Worm (Caenorhabditis elegans): Measurements from ENCODE around the gene F10E9.2.

F10E9.2 gene

DNA sequence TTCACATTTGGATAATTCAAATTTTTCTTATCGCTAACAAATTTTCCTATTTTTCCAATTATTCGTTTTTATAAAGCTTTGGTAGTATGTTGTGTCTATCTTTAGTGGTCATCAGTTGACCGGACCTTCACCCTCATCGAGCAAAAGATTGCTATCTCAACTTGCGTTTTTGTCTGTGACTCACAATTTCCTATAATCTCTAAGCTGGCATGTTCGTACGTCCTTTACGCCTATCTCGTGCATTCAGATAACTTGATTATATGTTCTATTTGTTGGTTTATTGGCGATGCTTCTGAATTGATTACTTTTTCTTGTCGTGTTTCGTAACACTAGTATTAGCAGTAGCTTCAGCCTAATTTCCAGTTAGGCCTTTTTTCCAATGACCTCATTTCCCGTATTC, 32.9 kb upstream of the F10E9.2 start:
- TF ChIP-seq elt-1 (tag; optimal IDR thresholded peaks at IDR 0.05) (peak; percentile 20), ceh-9 (tag; optimal IDR thresholded peaks at IDR 0.05) (no peak)

DNA sequence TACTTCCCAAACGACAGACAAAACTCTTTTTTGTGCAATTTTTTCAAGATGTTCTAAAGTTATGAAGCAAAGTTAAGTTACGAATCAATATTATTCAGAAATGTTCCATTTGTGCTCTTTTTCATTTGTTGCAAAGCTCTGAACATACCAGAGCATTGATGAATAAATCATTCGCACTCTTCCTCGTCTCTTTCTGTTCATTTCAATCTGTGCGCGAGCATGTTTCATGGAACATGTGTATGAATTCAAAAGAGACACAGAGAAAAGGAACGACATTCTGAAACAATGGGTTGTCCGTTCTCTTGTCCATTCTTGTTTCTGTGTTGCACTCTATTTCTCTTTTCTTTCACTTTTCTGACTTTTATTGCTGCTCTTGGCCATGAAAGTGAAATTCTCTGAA, 32.1 kb upstream of the F10E9.2 start:
- TF ChIP-seq unc-39 (tag; optimal IDR thresholded peaks at IDR 0.05) (no peak), eor-1 (tag; optimal IDR thresholded peaks at IDR 0.05) (no peak), lin-39 (tag; optimal IDR thresholded peaks at IDR 0.05) (no peak), daf-12 (tag; optimal IDR thresholded peaks at IDR 0.05) (no peak), fkh-10 (GFP tag; optimal IDR thresholded peaks at IDR 0.05) (no peak), egl-5 (tag; optimal IDR thresholded peaks at IDR 0.05) (no peak), nhr-237 (tag; optimal IDR thresholded peaks at IDR 0.05) (no peak), zag-1 (tag; optimal IDR thresholded peaks at IDR 0.05) (no peak), nhr-76 (tag; optimal IDR thresholded peaks at IDR 0.05) (no peak), nhr-67 (tag; optimal IDR thresholded peaks at IDR 0.05) (no peak), ZK546.5 (tag; optimal IDR thresholded peaks at IDR 0.05) (no peak), ceh-82 (tag; optimal IDR thresholded peaks at IDR 0.05) (no peak), ceh-16 (tag; optimal IDR thresholded peaks at IDR 0.05) (no peak), ztf-11 (tag; optimal IDR thresholded peaks at IDR 0.05) (no peak), pha-4 (tag; optimal IDR thresholded peaks at IDR 0.05) (no peak), nfya-1 (tag; optimal IDR thresholded peaks at IDR 0.05; ENCODE audit: insufficient read depth) (no peak), ama-1 (optimal IDR thresholded peaks at IDR 0.05) (no peak), egl-27 (tag; optimal IDR thresholded peaks at IDR 0.05) (no peak), pqm-1 (tag; optimal IDR thresholded peaks at IDR 0.05) (no peak), nhr-12 (tag; optimal IDR thresholded peaks at IDR 0.05) (no peak)

DNA sequence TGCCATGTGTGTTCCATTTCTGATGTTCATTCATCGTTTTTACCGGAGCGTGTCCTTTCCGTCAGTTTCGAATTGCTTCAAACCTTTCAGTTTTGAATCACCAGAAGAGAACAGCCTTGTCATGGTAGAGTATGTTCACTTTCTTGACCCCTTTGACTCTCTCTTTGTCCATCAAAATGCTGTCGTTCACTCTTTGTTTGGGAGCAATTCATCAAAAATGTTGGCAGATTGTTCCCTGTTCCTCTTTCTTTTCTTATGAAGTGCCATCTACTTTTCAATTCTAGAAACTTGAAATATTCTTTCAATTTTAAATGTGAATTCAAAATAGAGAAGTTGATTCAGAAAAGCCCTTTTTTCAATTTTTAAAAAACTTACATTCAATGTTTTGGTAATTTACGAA, 31.2 kb upstream of the F10E9.2 start:
- TF ChIP-seq ztf-4 (tag; optimal IDR thresholded peaks at IDR 0.05) (no peak), tbx-2 (tag; optimal IDR thresholded peaks at IDR 0.05) (no peak), egl-5 (tag; optimal IDR thresholded peaks at IDR 0.05) (no peak), hmg-11 (tag; optimal IDR thresholded peaks at IDR 0.05) (no peak), nhr-76 (tag; optimal IDR thresholded peaks at IDR 0.05) (no peak), nhr-23 (tag; optimal IDR thresholded peaks at IDR 0.05) (no peak), lin-15B (tag; optimal IDR thresholded peaks at IDR 0.05) (no peak), nhr-237 (tag; optimal IDR thresholded peaks at IDR 0.05) (no peak), fkh-10 (GFP tag; optimal IDR thresholded peaks at IDR 0.05) (no peak), pqm-1 (tag; optimal IDR thresholded peaks at IDR 0.05) (no peak), ceh-16 (tag; optimal IDR thresholded peaks at IDR 0.05) (no peak), nhr-25 (tag; optimal IDR thresholded peaks at IDR 0.05) (no peak), mml-1 (tag; optimal IDR thresholded peaks at IDR 0.05) (no peak), lin-39 (tag; optimal IDR thresholded peaks at IDR 0.05) (no peak), unc-39 (tag; optimal IDR thresholded peaks at IDR 0.05) (no peak)

DNA sequence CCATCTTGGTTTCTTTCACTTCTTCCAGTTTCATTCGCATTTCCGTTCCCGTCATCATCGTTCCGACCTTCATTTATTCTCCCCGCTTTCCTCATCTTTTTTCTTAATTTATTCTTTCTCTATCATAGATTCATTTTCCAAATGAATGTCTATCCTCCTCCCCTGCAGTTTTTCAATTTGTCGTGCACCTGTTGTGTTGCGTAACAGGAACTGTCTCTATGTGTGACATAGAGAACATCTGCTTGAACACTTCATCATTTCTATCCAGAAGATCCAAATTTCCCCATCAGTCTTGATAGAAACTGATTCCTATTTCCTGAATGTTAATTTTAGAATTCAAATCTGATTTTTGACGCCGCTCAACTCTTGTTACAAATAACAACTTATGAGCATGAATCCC, 29.0 kb upstream of the F10E9.2 start:
- no peak for TF ChIP-seq sea-2 (GFP tag; optimal IDR thresholded peaks at IDR 0.05)
- TF ChIP-seq eor-1 (tag; optimal IDR thresholded peaks at IDR 0.05), result no peak
- no peak for TF ChIP-seq nhr-11 (tag; optimal IDR thresholded peaks at IDR 0.05)
- no peak for TF ChIP-seq hmg-11 (tag; optimal IDR thresholded peaks at IDR 0.05)
- no peak for TF ChIP-seq jun-1 (tag; optimal IDR thresholded peaks at IDR 0.05)
- TF ChIP-seq nhr-67 (tag; optimal IDR thresholded peaks at IDR 0.05), result no peak
- TF ChIP-seq unc-39 (tag; optimal IDR thresholded peaks at IDR 0.05), result no peak

DNA sequence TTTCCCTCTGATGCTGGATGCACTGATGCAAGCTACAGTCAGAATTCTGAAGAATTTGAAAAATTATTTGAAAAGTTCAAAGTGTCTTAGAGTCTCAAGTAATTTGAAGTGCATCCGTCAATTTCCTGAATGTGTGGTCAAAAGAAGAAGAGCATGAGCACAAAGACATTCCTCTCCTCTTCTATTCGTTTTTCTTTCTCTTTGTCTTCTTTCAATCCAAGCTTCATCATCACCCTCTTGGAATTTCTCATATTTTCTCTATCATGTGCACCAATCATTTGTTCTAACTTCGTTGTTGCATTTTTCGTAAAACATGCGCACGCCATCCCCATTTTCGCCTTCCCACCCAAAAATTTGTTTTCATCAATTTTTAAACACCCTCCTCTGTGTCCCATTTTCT, 26.5 kb upstream of the F10E9.2 start:
- TF ChIP-seq hmg-11 (tag; optimal IDR thresholded peaks at IDR 0.05) (no peak), fkh-10 (GFP tag; optimal IDR thresholded peaks at IDR 0.05) (peak; percentile 74)

DNA sequence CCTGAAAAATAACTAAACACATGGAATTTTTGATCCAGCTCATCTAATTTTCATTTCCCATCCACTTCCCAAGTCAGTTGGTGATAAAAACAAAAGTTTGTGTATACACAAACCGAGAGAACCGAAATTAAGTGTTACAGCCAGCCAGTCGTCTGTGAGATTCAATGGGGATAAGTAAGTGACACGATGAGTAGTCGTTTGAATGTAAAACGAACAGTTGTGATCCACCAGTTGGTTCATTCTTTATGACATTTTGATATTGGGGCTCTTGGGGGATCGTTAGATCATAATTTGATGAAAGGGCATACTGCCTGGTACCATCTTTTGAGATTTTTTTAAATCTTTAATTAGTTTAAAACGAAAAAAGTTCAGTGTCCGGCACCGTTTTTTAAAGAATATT, 25.7 kb upstream of the F10E9.2 start:
- TF ChIP-seq ceh-82 (tag; optimal IDR thresholded peaks at IDR 0.05) (no peak), egl-5 (tag; optimal IDR thresholded peaks at IDR 0.05) (peak; percentile 5)

DNA sequence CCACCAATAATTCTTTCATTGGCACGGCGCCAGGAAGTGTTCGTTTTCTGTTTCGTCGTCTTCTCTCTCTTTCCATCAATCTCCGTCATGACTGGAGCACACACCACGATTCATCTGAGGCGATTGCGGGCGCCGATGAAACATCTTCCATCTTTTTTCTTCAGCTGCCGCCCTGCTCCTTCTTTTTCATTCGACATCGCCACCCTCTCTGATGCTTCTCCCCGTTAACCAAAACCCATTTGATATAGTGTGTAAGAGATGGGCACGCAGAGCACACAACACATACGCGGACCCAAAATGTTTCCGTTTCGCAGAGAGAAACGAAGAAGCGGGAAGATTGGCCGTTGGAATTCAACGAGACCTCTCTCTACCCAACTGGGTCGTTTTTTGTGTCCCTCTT, 25.0 kb upstream of the F10E9.2 start:
- TF ChIP-seq nfya-1 (tag; optimal IDR thresholded peaks at IDR 0.05; ENCODE audit: insufficient read depth), result peak; percentile 59
- peak; percentile 75 for TF ChIP-seq lin-39 (tag; optimal IDR thresholded peaks at IDR 0.05)
- TF ChIP-seq nhr-23 (tag; optimal IDR thresholded peaks at IDR 0.05), result no peak
- TF ChIP-seq hmg-11 (tag; optimal IDR thresholded peaks at IDR 0.05), result peak; percentile 18

All from whole organism, L3 larva.